ENCODE assay signal across 4 fruit fly cellular contexts in the genomic region with DNA sequence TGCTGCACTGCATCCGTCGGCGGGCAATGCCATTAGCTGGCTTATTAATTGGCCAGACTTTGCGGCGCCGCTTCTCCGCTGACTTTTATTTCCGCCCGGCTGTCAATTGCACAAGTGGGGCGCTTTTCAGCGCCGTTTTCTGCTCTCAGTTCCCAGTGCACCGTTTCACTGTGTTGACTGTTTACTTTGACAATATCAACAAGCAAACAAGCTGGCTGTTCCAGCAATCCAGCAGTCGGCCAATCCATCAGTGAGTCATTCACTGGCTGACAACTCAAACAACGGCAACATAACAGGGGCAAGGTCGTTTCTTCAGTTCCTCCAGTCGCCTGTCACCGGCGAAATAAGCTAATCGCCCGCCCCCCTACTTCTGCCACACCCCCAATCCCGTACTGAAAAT.
TF ChIP-seq lines count a peak whose summit lies in the region.

No protein-coding gene starts in this region.

TF ChIP-seq in whole organism, embryonic, 481 proteins besides CTCF, POLR2A, EP300 and RAD21 (continued from another document and continues in another):
- peak; percentile 49 for TF ChIP-seq grau (tag; optimal IDR thresholded peaks at IDR 0.05; lab: Kevin White, UChicago)
- no peak for TF ChIP-seq ab (GFP tag; optimal IDR thresholded peaks at IDR 0.05; lab: Kevin White, UChicago)
- TF ChIP-seq danr (GFP tag; IDR thresholded peaks at IDR 0.05; lab: Robert Waterston, UW) = peak; percentile 39; the same call in 1 of the 2 replicates
- peak; percentile 65 for TF ChIP-seq CoRest (tag; optimal IDR thresholded peaks at IDR 0.05; lab: Kevin White, UChicago)
- peak; percentile 84 for TF ChIP-seq CG1529 (GFP tag; optimal IDR thresholded peaks at IDR 0.05; lab: Kevin White, UChicago)
- TF ChIP-seq al (GFP tag; IDR thresholded peaks at IDR 0.05; lab: Robert Waterston, UW) = 0 out of 2 replicates have a peak, but pooled peaks have one; percentile 9
- peak; percentile 49 for TF ChIP-seq CG3065 (GFP tag; optimal IDR thresholded peaks at IDR 0.05; lab: Kevin White, UChicago)
- TF ChIP-seq Atf3 (GFP tag; optimal IDR thresholded peaks at IDR 0.05; lab: Kevin White, UChicago) = peak; percentile 73
- peak; percentile 62 for TF ChIP-seq shn (GFP tag; optimal IDR thresholded peaks at IDR 0.05; lab: Kevin White, UChicago)
- TF ChIP-seq Rx (GFP tag; IDR thresholded peaks at IDR 0.05; lab: Robert Waterston, UW) = peak; percentile 51
- TF ChIP-seq her (GFP tag; optimal IDR thresholded peaks at IDR 0.05; lab: Kevin White, UChicago) = peak; percentile 68
- TF ChIP-seq luna (GFP tag; optimal IDR thresholded peaks at IDR 0.05; lab: Kevin White, UChicago) = no peak
- peak; percentile 70 for TF ChIP-seq CG17186 (GFP tag; optimal IDR thresholded peaks at IDR 0.05; lab: Kevin White, UChicago)
- peak; percentile 24 for TF ChIP-seq CG4617 (GFP tag; optimal IDR thresholded peaks at IDR 0.05; lab: Kevin White, UChicago; ENCODE audit: borderline replicate concordance)
- TF ChIP-seq CG14441 (GFP tag; IDR thresholded peaks at IDR 0.05; lab: Robert Waterston, UW) = peak; percentile 70; the same call in 1 of the 2 replicates
- peak; percentile 74 for TF ChIP-seq gcm (GFP tag; optimal IDR thresholded peaks at IDR 0.05; lab: Kevin White, UChicago)
- peak; percentile 69 for TF ChIP-seq run (tag; optimal IDR thresholded peaks at IDR 0.05; lab: Kevin White, UChicago)
- TF ChIP-seq CG2678 (tag; optimal IDR thresholded peaks at IDR 0.05; lab: Kevin White, UChicago) = peak; percentile 86
- peak; percentile 58 for TF ChIP-seq CG3838 (GFP tag; optimal IDR thresholded peaks at IDR 0.05; lab: Kevin White, UChicago)
- TF ChIP-seq usp (GFP tag; optimal IDR thresholded peaks at IDR 0.05; lab: Kevin White, UChicago) = no peak
- peak; percentile 76 for TF ChIP-seq kni (GFP tag; optimal IDR thresholded peaks at IDR 0.05; lab: Kevin White, UChicago)
- TF ChIP-seq grn (GFP tag; optimal IDR thresholded peaks at IDR 0.05; lab: Kevin White, UChicago) = peak; percentile 63
- TF ChIP-seq toy (GFP tag; IDR thresholded peaks at IDR 0.05; lab: Robert Waterston, UW) = no peak
- TF ChIP-seq sqz (GFP tag; optimal IDR thresholded peaks at IDR 0.05; lab: Kevin White, UChicago) = peak; percentile 71
- peak; percentile 93 for TF ChIP-seq CG12071 (GFP tag; optimal IDR thresholded peaks at IDR 0.05; lab: Kevin White, UChicago)
- TF ChIP-seq jigr1 (GFP tag; IDR thresholded peaks at IDR 0.05; lab: Robert Waterston, UW) = no peak
- TF ChIP-seq CG31388 (GFP tag; optimal IDR thresholded peaks at IDR 0.05; lab: Kevin White, UChicago) = peak; percentile 28
- no peak for TF ChIP-seq vnd (GFP tag; IDR thresholded peaks at IDR 0.05; lab: Robert Waterston, UW; ENCODE audit: partially characterized antibody)
- peak; percentile 82 for TF ChIP-seq CG5180 (GFP tag; optimal IDR thresholded peaks at IDR 0.05; lab: Kevin White, UChicago)
- TF ChIP-seq Drgx (GFP tag; IDR thresholded peaks at IDR 0.05; lab: Robert Waterston, UW) = peak; percentile 60
- TF ChIP-seq CG10654 (GFP tag; optimal IDR thresholded peaks at IDR 0.05; lab: Kevin White, UChicago) = peak; percentile 85

TF ChIP-seq in whole organism, prepupa, 60 proteins besides CTCF, POLR2A, EP300 and RAD21 (continued from another document and continues in another):
- TF ChIP-seq acj6 (GFP tag; optimal IDR thresholded peaks at IDR 0.05; lab: Kevin White, UChicago) = peak; percentile 66
- TF ChIP-seq Hr38 (GFP tag; optimal IDR thresholded peaks at IDR 0.05; lab: Kevin White, UChicago) = peak; percentile 65
- peak; percentile 41 for TF ChIP-seq dac (GFP tag; optimal IDR thresholded peaks at IDR 0.05; lab: Kevin White, UChicago)
- TF ChIP-seq Eip93F (GFP tag; optimal IDR thresholded peaks at IDR 0.05; lab: Kevin White, UChicago) = no peak
- TF ChIP-seq Ets96B (tag; optimal IDR thresholded peaks at IDR 0.05; lab: Kevin White, UChicago) = peak; percentile 47
- TF ChIP-seq CG7368 (GFP tag; optimal IDR thresholded peaks at IDR 0.05; lab: Kevin White, UChicago) = peak; percentile 90
- TF ChIP-seq CG8632 (GFP tag; optimal IDR thresholded peaks at IDR 0.05; lab: Kevin White, UChicago) = peak; percentile 80
- TF ChIP-seq fd59A (GFP tag; optimal IDR thresholded peaks at IDR 0.05; lab: Kevin White, UChicago) = peak; percentile 74
- peak; percentile 69 for TF ChIP-seq CG32006 (GFP tag; optimal IDR thresholded peaks at IDR 0.05; lab: Kevin White, UChicago)
- TF ChIP-seq CG6854 (GFP tag; optimal IDR thresholded peaks at IDR 0.05; lab: Kevin White, UChicago) = peak; percentile 45
- peak; percentile 17 for TF ChIP-seq Sox15 (GFP tag; optimal IDR thresholded peaks at IDR 0.05; lab: Kevin White, UChicago)
- TF ChIP-seq Gug (GFP tag; IDR thresholded peaks at IDR 0.05; lab: Robert Waterston, UW) = peak; percentile 48
- peak; percentile 30 to 83 for TF ChIP-seq ss (GFP tag; optimal IDR thresholded peaks at IDR 0.05; lab: Kevin White, UChicago)
- TF ChIP-seq esn (GFP tag; optimal IDR thresholded peaks at IDR 0.05; lab: Kevin White, UChicago) = peak; percentile 68
- peak; percentile 70 for TF ChIP-seq pdm3 (GFP tag; optimal IDR thresholded peaks at IDR 0.05; lab: Kevin White, UChicago)
- TF ChIP-seq vri (GFP tag; optimal IDR thresholded peaks at IDR 0.05; lab: Kevin White, UChicago) = peak; percentile 17
- TF ChIP-seq CG8319 (GFP tag; optimal IDR thresholded peaks at IDR 0.05; lab: Kevin White, UChicago) = peak; percentile 65
- TF ChIP-seq cyc (GFP tag; optimal IDR thresholded peaks at IDR 0.05; lab: Kevin White, UChicago) = peak; percentile 43
- peak; percentile 48 for TF ChIP-seq fd85E (GFP tag; optimal IDR thresholded peaks at IDR 0.05; lab: Kevin White, UChicago)
- peak; percentile 51 for TF ChIP-seq CG16779 (tag; optimal IDR thresholded peaks at IDR 0.05; lab: Kevin White, UChicago)
- TF ChIP-seq topi (GFP tag; optimal IDR thresholded peaks at IDR 0.05; lab: Kevin White, UChicago) = peak; percentile 54
- peak; percentile 44 for TF ChIP-seq Sox102F (GFP tag; optimal IDR thresholded peaks at IDR 0.05; lab: Kevin White, UChicago)
- peak; percentile 68 for TF ChIP-seq CG6808 (GFP tag; optimal IDR thresholded peaks at IDR 0.05; lab: Kevin White, UChicago)
- TF ChIP-seq CG8119 (GFP tag; IDR thresholded peaks at IDR 0.05; lab: Robert Waterston, UW) = peak; percentile 59; the same call in 2 of the 3 replicates
- TF ChIP-seq Hr39 (GFP tag; optimal IDR thresholded peaks at IDR 0.05; lab: Kevin White, UChicago) = peak; percentile 4
- no peak for TF ChIP-seq Ets21C (GFP tag; optimal IDR thresholded peaks at IDR 0.05; lab: Kevin White, UChicago)
- TF ChIP-seq eg (GFP tag; IDR thresholded peaks at IDR 0.05; lab: Robert Waterston, UW) = peak; percentile 78
- TF ChIP-seq Lpt (GFP tag; optimal IDR thresholded peaks at IDR 0.05; lab: Kevin White, UChicago) = peak; percentile 56
- TF ChIP-seq Eip75B (GFP tag; optimal IDR thresholded peaks at IDR 0.05; lab: Kevin White, UChicago) = peak; percentile 68
- peak; percentile 88 for TF ChIP-seq CG10631 (GFP tag; optimal IDR thresholded peaks at IDR 0.05; lab: Kevin White, UChicago)
- peak; percentile 27 for TF ChIP-seq dsx (GFP tag; optimal IDR thresholded peaks at IDR 0.05; lab: Kevin White, UChicago; ENCODE audit: poor library complexity, severe bottlenecking)
- TF ChIP-seq CG9139 (GFP tag; optimal IDR thresholded peaks at IDR 0.05; lab: Kevin White, UChicago) = peak; percentile 77

TF ChIP-seq in whole organism, pupa, 21 proteins besides CTCF, POLR2A, EP300 and RAD21 (continued from another document):
- TF ChIP-seq EcR (GFP tag; optimal IDR thresholded peaks at IDR 0.05; lab: Kevin White, UChicago) = no peak
TF ChIP-seq in whole organism, pupa: peak in this region for 18.

TF ChIP-seq in whole organism, wandering third instar larva, 38 proteins besides CTCF, POLR2A, EP300 and RAD21 (continued from another document):
- TF ChIP-seq Sp1 (GFP tag; optimal IDR thresholded peaks at IDR 0.05; lab: Kevin White, UChicago) = peak; percentile 7
- TF ChIP-seq CG9705 (GFP tag; optimal IDR thresholded peaks at IDR 0.05; lab: Kevin White, UChicago) = peak; percentile 15
- TF ChIP-seq jim (GFP tag; optimal IDR thresholded peaks at IDR 0.05; lab: Kevin White, UChicago) = peak; percentile 69
TF ChIP-seq in whole organism, wandering third instar larva: peak in this region for 19.
